Fruit fly (Drosophila melanogaster): ENCODE results near the gene CG12288.

Gene CG12288

DNA sequence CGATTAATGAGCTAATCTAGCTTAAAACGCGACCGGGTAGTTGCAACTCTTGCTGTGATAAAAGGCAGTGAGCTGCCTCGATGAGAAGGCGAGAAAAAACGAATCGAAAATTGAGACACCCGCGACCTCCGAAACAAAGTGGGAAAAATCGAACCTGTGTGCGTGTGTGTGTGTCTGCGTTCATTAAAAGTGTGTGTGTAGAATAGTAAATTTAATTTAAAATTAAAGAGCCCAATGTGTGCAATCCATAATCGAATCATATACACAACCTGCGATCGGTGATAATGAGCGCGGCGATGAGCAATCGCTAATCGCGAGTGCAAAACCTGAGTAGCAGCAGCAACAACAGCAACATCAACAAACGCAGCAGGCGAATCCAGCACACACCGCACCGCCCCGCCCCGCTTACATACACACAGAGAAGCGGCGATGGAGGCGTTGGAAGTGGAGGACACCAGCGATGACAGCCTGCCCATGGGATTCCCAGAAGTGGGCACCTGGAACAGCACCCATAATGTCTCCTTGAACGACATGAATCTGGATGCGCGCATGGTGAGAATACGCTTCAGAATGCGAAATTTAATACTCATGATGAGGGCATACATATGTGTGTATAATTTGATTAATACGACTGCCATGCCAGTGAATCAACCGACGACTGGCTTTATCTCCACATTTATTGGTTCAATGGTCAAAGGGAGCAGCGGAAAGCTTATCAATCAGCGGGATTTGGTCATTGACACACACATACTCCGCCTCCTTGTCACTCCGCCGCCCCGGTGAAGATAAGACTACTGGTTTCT lies 13.2 kb downstream of the CG12288 start:
- TF ChIP-seq CG10348 (GFP tag; IDR thresholded peaks at IDR 0.05) (0 out of 2 replicates have a peak, but pooled peaks have one; percentile 19), CG15710 (tag; optimal IDR thresholded peaks at IDR 0.05) (no peak), D1 (tag; optimal IDR thresholded peaks at IDR 0.05) (no peak), Pif1B (GFP tag; optimal IDR thresholded peaks at IDR 0.05) (no peak), gl (tag; optimal IDR thresholded peaks at IDR 0.05) (no peak), rn (GFP tag; IDR thresholded peaks at IDR 0.05) (no peak), Pif1A (GFP tag; optimal IDR thresholded peaks at IDR 0.05) (no peak), fd96Ca (GFP tag; IDR thresholded peaks at IDR 0.05) (no peak), CG13204 (GFP tag; optimal IDR thresholded peaks at IDR 0.05) (no peak), Snoo (tag; optimal IDR thresholded peaks at IDR 0.05) (no peak), CG34367 (tag; optimal IDR thresholded peaks at IDR 0.05) (no peak), Ets98B (GFP tag; IDR thresholded peaks at IDR 0.05) (no peak), CG8159 (tag; optimal IDR thresholded peaks at IDR 0.05) (no peak), CG8301 (tag; optimal IDR thresholded peaks at IDR 0.05) (no peak), CG32121 (GFP tag; IDR thresholded peaks at IDR 0.05) (peak; percentile 51; the same call in 1 of the 2 replicates), CG14655 (GFP tag; optimal IDR thresholded peaks at IDR 0.05) (no peak), CG12605 (GFP tag; IDR thresholded peaks at IDR 0.05) (no peak), CG9948 (tag; optimal IDR thresholded peaks at IDR 0.05) (no peak), EcR (GFP tag; optimal IDR thresholded peaks at IDR 0.05) (peak; percentile 93), CG4496 (GFP tag; IDR thresholded peaks at IDR 0.05) (peak; percentile 28; the same call in 1 of the 3 replicates), CG17806 (tag; optimal IDR thresholded peaks at IDR 0.05) (no peak)

DNA sequence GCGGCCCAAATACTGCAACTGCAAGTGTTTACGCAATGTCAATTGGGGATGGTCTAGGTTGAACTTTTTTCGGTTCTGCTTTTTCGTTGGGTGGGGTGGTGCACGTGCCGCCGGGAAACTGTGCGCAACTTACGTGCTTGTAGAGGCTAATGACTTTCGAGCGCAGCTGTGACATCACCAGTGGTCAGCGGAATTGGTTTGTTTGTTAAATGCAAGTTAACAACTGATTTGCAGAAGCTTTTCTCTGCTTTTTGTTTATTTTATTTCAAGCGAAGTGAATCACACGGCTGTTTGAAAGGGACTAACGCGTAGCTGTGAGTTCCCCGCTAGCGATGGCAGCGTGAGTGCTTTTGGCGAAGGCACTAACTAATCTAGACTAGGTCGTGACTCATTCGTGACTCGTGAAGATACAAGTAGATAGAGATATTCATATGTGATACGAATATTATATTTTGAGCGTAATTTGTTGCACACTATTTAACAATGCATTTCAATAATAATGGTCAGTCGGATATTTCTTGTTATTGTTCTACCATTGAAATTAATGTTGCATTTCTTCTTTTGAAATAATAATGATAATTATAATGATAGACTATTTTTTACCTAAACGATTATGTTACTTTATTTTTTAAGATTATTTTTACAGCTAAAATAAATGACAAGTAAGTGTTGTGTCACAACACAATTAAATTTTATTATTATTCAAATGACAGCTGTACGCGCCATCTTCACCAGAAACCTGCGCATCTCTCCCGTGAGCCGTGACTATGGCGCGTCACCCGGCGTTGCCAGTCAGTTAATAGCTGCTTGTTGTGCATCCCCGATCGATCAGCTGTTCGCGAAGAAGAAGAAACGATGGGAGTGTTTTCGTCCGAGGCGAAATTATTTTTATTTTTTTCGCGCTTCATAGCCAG lies 14.1 kb downstream of the CG12288 start, which contains the start of the genes osi and tweek:
TSS of gene osi (minus strand) at position 307 of the 914 bp plus-strand sequence.
TSS of gene tweek (plus strand) at position 831 of the 914 bp plus-strand sequence.
- peak; percentile 35 for TF ChIP-seq EcR (GFP tag; optimal IDR thresholded peaks at IDR 0.05)
- peak; percentile 27 for TF ChIP-seq Pif1B (GFP tag; optimal IDR thresholded peaks at IDR 0.05)
- TF ChIP-seq Ets98B (GFP tag; IDR thresholded peaks at IDR 0.05), result peak; percentile 42; the same call in 1 of the 2 replicates
- no peak for TF ChIP-seq CG17806 (tag; optimal IDR thresholded peaks at IDR 0.05)
- TF ChIP-seq CG4496 (GFP tag; IDR thresholded peaks at IDR 0.05), result peak; percentile 45; the same call in 2 of the 3 replicates
- peak; percentile 10 for TF ChIP-seq Pif1A (GFP tag; optimal IDR thresholded peaks at IDR 0.05)
- TF ChIP-seq CG8159 (tag; optimal IDR thresholded peaks at IDR 0.05), result peak; percentile 42
- TF ChIP-seq fd96Ca (GFP tag; IDR thresholded peaks at IDR 0.05), result peak; percentile 33; the same call in 1 of the 3 replicates
- TF ChIP-seq CG32121 (GFP tag; IDR thresholded peaks at IDR 0.05), result no peak
- TF ChIP-seq CG34367 (tag; optimal IDR thresholded peaks at IDR 0.05), result peak; percentile 9
- TF ChIP-seq CG8301 (tag; optimal IDR thresholded peaks at IDR 0.05), result no peak
- no peak for TF ChIP-seq CG14655 (GFP tag; optimal IDR thresholded peaks at IDR 0.05)
- peak; percentile 53 for TF ChIP-seq CG15710 (tag; optimal IDR thresholded peaks at IDR 0.05)

DNA sequence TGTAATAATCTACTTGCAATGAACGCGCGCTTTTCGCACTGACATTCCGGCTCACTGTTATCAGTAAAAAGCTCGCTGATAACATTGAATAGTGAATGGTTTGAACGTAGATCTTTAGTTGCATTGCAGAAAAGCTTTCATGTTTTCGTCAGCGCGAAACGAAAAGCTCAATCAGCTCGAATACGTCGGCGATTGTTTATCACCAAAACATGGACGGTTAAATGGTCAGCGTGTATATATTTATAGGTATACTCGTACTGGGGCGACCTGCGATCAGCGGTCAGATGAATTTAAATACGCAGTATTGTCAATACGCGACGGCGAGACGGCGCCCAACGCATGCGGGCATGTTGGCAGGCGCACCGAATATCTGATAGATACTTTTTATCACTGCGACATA lies 15.6 kb downstream of the CG12288 start:
- TF ChIP-seq CG14655 (GFP tag; optimal IDR thresholded peaks at IDR 0.05) (no peak), EcR (GFP tag; optimal IDR thresholded peaks at IDR 0.05) (no peak), CG12605 (GFP tag; IDR thresholded peaks at IDR 0.05) (no peak), CG15710 (tag; optimal IDR thresholded peaks at IDR 0.05) (no peak), CG34367 (tag; optimal IDR thresholded peaks at IDR 0.05) (no peak), CG9948 (tag; optimal IDR thresholded peaks at IDR 0.05) (no peak), CG10348 (GFP tag; IDR thresholded peaks at IDR 0.05) (no peak), CG8159 (tag; optimal IDR thresholded peaks at IDR 0.05) (no peak), CG32121 (GFP tag; IDR thresholded peaks at IDR 0.05) (no peak), Ets98B (GFP tag; IDR thresholded peaks at IDR 0.05) (no peak), gl (tag; optimal IDR thresholded peaks at IDR 0.05) (no peak)

DNA sequence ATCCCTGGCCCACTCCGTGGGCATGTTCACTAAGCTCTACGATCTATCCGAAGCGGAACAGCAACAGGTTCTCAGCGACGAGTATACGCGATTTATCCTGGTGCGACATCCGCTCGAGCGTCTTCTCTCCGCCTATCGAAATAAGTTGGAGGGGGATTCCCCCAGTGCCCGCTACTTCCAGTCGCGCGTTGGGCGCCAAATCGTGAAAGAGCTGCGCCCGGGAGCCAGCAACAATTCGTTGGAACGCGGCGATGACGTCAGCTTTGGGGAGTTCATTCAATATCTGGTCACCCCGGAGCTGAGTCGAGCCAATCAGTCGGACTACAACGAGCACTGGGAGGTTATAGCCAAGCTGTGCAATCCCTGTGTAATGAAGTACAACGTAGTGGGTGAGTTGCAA lies 16.7 kb downstream of the CG12288 start:
- TF ChIP-seq rn (GFP tag; IDR thresholded peaks at IDR 0.05) (no peak), CG10348 (GFP tag; IDR thresholded peaks at IDR 0.05) (no peak), CG34367 (tag; optimal IDR thresholded peaks at IDR 0.05) (no peak), CG8159 (tag; optimal IDR thresholded peaks at IDR 0.05) (no peak), CG9948 (tag; optimal IDR thresholded peaks at IDR 0.05) (no peak)

DNA sequence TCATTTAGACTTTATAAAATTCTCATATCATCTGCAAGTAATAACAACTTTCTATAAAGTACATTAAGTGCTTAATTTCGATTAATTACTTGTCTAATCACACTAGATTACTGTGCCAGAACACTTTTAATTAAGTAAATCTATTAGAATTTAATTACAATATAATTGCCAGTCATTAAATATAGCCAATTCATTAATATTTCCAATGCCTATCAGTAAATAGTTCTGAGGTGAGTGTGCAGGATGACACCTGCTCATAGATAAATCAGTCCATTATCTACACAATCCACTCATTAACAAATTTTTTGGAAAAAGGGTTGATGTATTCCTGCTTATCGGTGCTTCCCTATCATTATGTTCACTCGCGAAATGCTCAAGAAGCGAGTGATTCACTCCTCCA lies 17.3 kb downstream of the CG12288 start:
- TF ChIP-seq CG15710 (tag; optimal IDR thresholded peaks at IDR 0.05), result no peak
- no peak for TF ChIP-seq Pif1B (GFP tag; optimal IDR thresholded peaks at IDR 0.05)
- TF ChIP-seq CG8301 (tag; optimal IDR thresholded peaks at IDR 0.05), result no peak
- no peak for TF ChIP-seq CG14655 (GFP tag; optimal IDR thresholded peaks at IDR 0.05)
- no peak for TF ChIP-seq gl (tag; optimal IDR thresholded peaks at IDR 0.05)
- TF ChIP-seq CG34367 (tag; optimal IDR thresholded peaks at IDR 0.05), result no peak
- TF ChIP-seq CG13204 (GFP tag; optimal IDR thresholded peaks at IDR 0.05), result no peak
- TF ChIP-seq CG12605 (GFP tag; IDR thresholded peaks at IDR 0.05), result no peak
- TF ChIP-seq D1 (tag; optimal IDR thresholded peaks at IDR 0.05), result no peak
- TF ChIP-seq Ets98B (GFP tag; IDR thresholded peaks at IDR 0.05), result no peak
- TF ChIP-seq fd96Ca (GFP tag; IDR thresholded peaks at IDR 0.05), result no peak
